Worm (Caenorhabditis elegans): ENCODE data around the gene cest-7.
A peak's percentile ranks its signal among the peaks of the same experiment; 100 is the strongest.

- no peak for TF ChIP-seq nhr-2 (tag; optimal IDR thresholded peaks at IDR 0.05)
- no peak for TF ChIP-seq pha-4 (tag; optimal IDR thresholded peaks at IDR 0.05)
- TF ChIP-seq unc-39 (tag; optimal IDR thresholded peaks at IDR 0.05): no peak
- TF ChIP-seq nhr-76 (tag; optimal IDR thresholded peaks at IDR 0.05): no peak
- no peak for TF ChIP-seq sptf-1 (tag; optimal IDR thresholded peaks at IDR 0.05)
- TF ChIP-seq unc-62 (GFP tag; optimal IDR thresholded peaks at IDR 0.05): peak; percentile 92
- TF ChIP-seq ztf-11 (tag; optimal IDR thresholded peaks at IDR 0.05): no peak
- no peak for TF ChIP-seq nhr-237 (tag; optimal IDR thresholded peaks at IDR 0.05)
- no peak for TF ChIP-seq snpc-4 (tag; optimal IDR thresholded peaks at IDR 0.05)
- no peak for TF ChIP-seq lsy-2 (tag; optimal IDR thresholded peaks at IDR 0.05)
- peak; percentile 63 for TF ChIP-seq ces-1 (GFP tag; optimal IDR thresholded peaks at IDR 0.05)
- no peak for TF ChIP-seq M03D4.4 (tag; optimal IDR thresholded peaks at IDR 0.05)
- no peak for TF ChIP-seq lin-13 (tag; optimal IDR thresholded peaks at IDR 0.05)
Observed at ce11 chrX:12180681-12181080, 49.1 kb upstream of the cest-7 start.

Data from whole organism, mixed stage, embryonic.